Comparison of ENCODE assay signal across 7 worm cellular contexts in the genomic region with DNA sequence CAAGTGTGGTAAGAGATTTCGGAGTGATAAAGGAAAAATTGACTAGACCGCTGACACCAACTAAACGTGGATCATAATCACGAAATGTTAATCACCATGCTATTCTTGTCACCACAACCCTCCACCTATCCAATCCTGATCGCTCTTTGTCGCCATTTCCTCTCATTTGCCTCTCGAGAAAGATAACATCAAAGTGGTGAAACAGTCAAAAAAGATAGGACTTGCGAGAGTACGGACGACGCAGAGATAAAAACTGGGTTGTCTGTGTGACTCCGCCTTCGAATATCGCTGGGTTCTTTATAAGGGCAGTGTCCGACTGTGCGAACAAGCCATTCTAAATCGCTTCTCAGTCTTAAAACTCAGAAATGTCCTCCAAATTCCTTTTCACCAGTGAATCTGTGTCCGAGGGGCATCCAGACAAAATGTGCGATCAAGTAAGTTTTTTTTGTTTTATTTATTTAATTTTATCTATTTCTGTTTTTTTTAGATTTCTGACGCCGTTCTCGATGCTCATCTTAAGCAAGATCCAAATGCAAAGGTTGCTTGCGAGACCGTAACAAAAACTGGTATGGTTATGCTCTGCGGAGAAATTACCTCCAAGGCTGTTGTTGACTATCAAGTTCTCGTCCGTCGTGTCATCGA.
A peak's percentile ranks its signal among the peaks of the same experiment; 100 is the strongest.
TF ChIP-seq lines count a peak whose summit lies in the region.

A gene (plus strand): TSS at position 300 of the 642 bp plus-strand sequence.

TF ChIP-seq in whole organism, L1 larva, 84 proteins besides CTCF, POLR2A, EP300 and RAD21 (continues in another document):
- TF ChIP-seq hlh-17 (GFP tag; optimal IDR thresholded peaks at IDR 0.05; lab: Kevin White, UChicago; ENCODE audit: borderline replicate concordance) (no peak), nhr-85 (tag; lab: Kevin White, UChicago) (peak; percentile 72), nhr-47 (tag; optimal IDR thresholded peaks at IDR 0.05; lab: Kevin White, UChicago) (peak; percentile 23), elt-3 (tag; optimal IDR thresholded peaks at IDR 0.05; lab: Kevin White, UChicago) (peak in 1 of 6 experiments; percentile 59), nhr-71 (tag; optimal IDR thresholded peaks at IDR 0.05; lab: Kevin White, UChicago) (peak; percentile 16), blmp-1 (tag; optimal IDR thresholded peaks at IDR 0.05; lab: Kevin White, UChicago) (peak; percentile 68), lin-14 (GFP tag; optimal IDR thresholded peaks at IDR 0.05; lab: Kevin White, UChicago) (peak; percentile 38), efl-1 (optimal IDR thresholded peaks at IDR 0.05; lab: Kevin White, UChicago) (no peak), efl-1 (GFP tag; optimal IDR thresholded peaks at IDR 0.05 in 1 of 2; lab: Kevin White, UChicago) (peak in 1 of 2 experiments; percentile 8), lin-35 (GFP tag; optimal IDR thresholded peaks at IDR 0.05; lab: Kevin White, UChicago) (peak in 1 of 2 experiments; percentile 39), F16B12.6 (tag; optimal IDR thresholded peaks at IDR 0.05; lab: Kevin White, UChicago) (no peak)

TF ChIP-seq in whole organism, L2 larva, 48 proteins besides CTCF, POLR2A, EP300 and RAD21 (continues in another document):
- TF ChIP-seq sem-4 (tag; optimal IDR thresholded peaks at IDR 0.05; lab: Kevin White, UChicago) = no peak
- TF ChIP-seq dmd-4 (tag; optimal IDR thresholded peaks at IDR 0.05; lab: Kevin White, UChicago) = no peak
- no peak for TF ChIP-seq zag-1 (tag; optimal IDR thresholded peaks at IDR 0.05; lab: Kevin White, UChicago)
- no peak for TF ChIP-seq mab-5 (tag; optimal IDR thresholded peaks at IDR 0.05; lab: Kevin White, UChicago)
- no peak for TF ChIP-seq ztf-4 (tag; optimal IDR thresholded peaks at IDR 0.05; lab: Kevin White, UChicago)
- peak; percentile 10 for TF ChIP-seq egl-27 (tag; optimal IDR thresholded peaks at IDR 0.05; lab: Kevin White, UChicago)
- no peak for TF ChIP-seq lin-39 (tag; optimal IDR thresholded peaks at IDR 0.05; lab: Kevin White, UChicago)
- TF ChIP-seq nhr-25 (tag; optimal IDR thresholded peaks at IDR 0.05; lab: Kevin White, UChicago) = peak; percentile 19
- peak; percentile 71 for TF ChIP-seq fos-1 (tag; optimal IDR thresholded peaks at IDR 0.05; lab: Kevin White, UChicago)
- TF ChIP-seq lin-11 (tag; optimal IDR thresholded peaks at IDR 0.05; lab: Kevin White, UChicago) = no peak
- TF ChIP-seq elt-3 (tag; optimal IDR thresholded peaks at IDR 0.05; lab: Kevin White, UChicago) = no peak
- no peak for TF ChIP-seq peb-1 (tag; optimal IDR thresholded peaks at IDR 0.05; lab: Kevin White, UChicago)
- TF ChIP-seq blmp-1 (tag; optimal IDR thresholded peaks at IDR 0.05; lab: Kevin White, UChicago; ENCODE audit: insufficient read depth) = no peak

TF ChIP-seq in whole organism, L3 larva, 47 proteins besides CTCF, POLR2A, EP300 and RAD21 (continues in another document):
- TF ChIP-seq pqm-1 (tag; optimal IDR thresholded peaks at IDR 0.05; lab: Kevin White, UChicago) (peak; percentile 39), nhr-28 (tag; optimal IDR thresholded peaks at IDR 0.05; lab: Kevin White, UChicago) (no peak), mml-1 (tag; optimal IDR thresholded peaks at IDR 0.05; lab: Kevin White, UChicago) (no peak), ZK546.5 (tag; optimal IDR thresholded peaks at IDR 0.05; lab: Kevin White, UChicago) (no peak), ama-1 (optimal IDR thresholded peaks at IDR 0.05; lab: Kevin White, UChicago) (peak; percentile 59), elt-2 (tag; optimal IDR thresholded peaks at IDR 0.05; lab: Kevin White, UChicago) (peak; percentile 75), daf-12 (tag; optimal IDR thresholded peaks at IDR 0.05; lab: Kevin White, UChicago) (no peak), nhr-76 (tag; optimal IDR thresholded peaks at IDR 0.05; lab: Kevin White, UChicago) (no peak), fkh-10 (GFP tag; optimal IDR thresholded peaks at IDR 0.05; lab: Kevin White, UChicago) (no peak), ceh-9 (tag; optimal IDR thresholded peaks at IDR 0.05; lab: Kevin White, UChicago) (no peak), eor-1 (tag; optimal IDR thresholded peaks at IDR 0.05; lab: Kevin White, UChicago) (no peak), nfya-1 (tag; optimal IDR thresholded peaks at IDR 0.05; lab: Kevin White, UChicago; ENCODE audit: insufficient read depth) (peak; percentile 5)

TF ChIP-seq in whole organism, L4 larva, 104 proteins besides CTCF, POLR2A, EP300 and RAD21 (continues in another document):
- TF ChIP-seq ama-1 (optimal IDR thresholded peaks at IDR 0.05; lab: Kevin White, UChicago) (peak; percentile 85), ctbp-1 (GFP tag; IDR thresholded peaks at IDR 0.05; lab: Robert Waterston, UW) (no peak), hlh-11 (tag; optimal IDR thresholded peaks at IDR 0.05; lab: Kevin White, UChicago) (peak; percentile 55), dmd-6 (GFP tag; IDR thresholded peaks at IDR 0.05; lab: Robert Waterston, UW) (peak; percentile 56), sdz-12 (GFP tag; optimal IDR thresholded peaks at IDR 0.05; lab: Kevin White, UChicago) (no peak), aly-2 (tag; optimal IDR thresholded peaks at IDR 0.05; lab: Kevin White, UChicago) (no peak), nhr-48 (tag; optimal IDR thresholded peaks at IDR 0.05; lab: Kevin White, UChicago) (peak; percentile 4), egl-27 (tag; optimal IDR thresholded peaks at IDR 0.05; lab: Kevin White, UChicago) (no peak), zfp-2 (tag; optimal IDR thresholded peaks at IDR 0.05; lab: Kevin White, UChicago) (no peak), mxl-3 (GFP tag; optimal IDR thresholded peaks at IDR 0.05; lab: Kevin White, UChicago) (peak; percentile 58), nhr-111 (GFP tag; optimal IDR thresholded peaks at IDR 0.05; lab: Kevin White, UChicago) (no peak), gei-8 (GFP tag; optimal IDR thresholded peaks at IDR 0.05; lab: Kevin White, UChicago) (no peak), Y5F2A.4 (GFP tag; optimal IDR thresholded peaks at IDR 0.05; lab: Kevin White, UChicago) (no peak), aha-1 (tag; lab: Kevin White, UChicago) (peak; percentile 58)

TF ChIP-seq in whole organism, late embryonic, 69 proteins besides CTCF, POLR2A, EP300 and RAD21 (continues in another document):
- TF ChIP-seq nfya-1 (tag; optimal IDR thresholded peaks at IDR 0.05; lab: Kevin White, UChicago) (peak; percentile 46), unc-55 (GFP tag; optimal IDR thresholded peaks at IDR 0.05; lab: Kevin White, UChicago) (no peak), pag-3 (tag; optimal IDR thresholded peaks at IDR 0.05; lab: Kevin White, UChicago; ENCODE audit: borderline replicate concordance) (no peak), pqm-1 (tag; optimal IDR thresholded peaks at IDR 0.05; lab: Kevin White, UChicago) (no peak), rnt-1 (tag; optimal IDR thresholded peaks at IDR 0.05; lab: Kevin White, UChicago) (peak; percentile 4), npax-4 (tag; optimal IDR thresholded peaks at IDR 0.05; lab: Kevin White, UChicago) (no peak), ceh-24 (tag; optimal IDR thresholded peaks at IDR 0.05; lab: Kevin White, UChicago) (no peak), sox-4 (tag; optimal IDR thresholded peaks at IDR 0.05; lab: Kevin White, UChicago) (no peak), ets-4 (tag; optimal IDR thresholded peaks at IDR 0.05; lab: Kevin White, UChicago) (no peak), sox-2 (GFP tag; IDR thresholded peaks at IDR 0.05; lab: Robert Waterston, UW) (no peak), sdc-2 (tag; optimal IDR thresholded peaks at IDR 0.05; lab: Kevin White, UChicago) (no peak), Y22D7AL.16 (tag; optimal IDR thresholded peaks at IDR 0.05; lab: Kevin White, UChicago) (no peak), C38D4.7 (GFP tag; optimal IDR thresholded peaks at IDR 0.05; lab: Kevin White, UChicago) (no peak), hlh-13 (GFP tag; optimal IDR thresholded peaks at IDR 0.05; lab: Kevin White, UChicago) (no peak)

TF ChIP-seq in whole organism, mixed stage, embryonic, 35 proteins besides CTCF, POLR2A, EP300 and RAD21:
- TF ChIP-seq mls-2 (tag; optimal IDR thresholded peaks at IDR 0.05; lab: Kevin White, UChicago) = no peak
- no peak for TF ChIP-seq M03D4.4 (tag; optimal IDR thresholded peaks at IDR 0.05; lab: Kevin White, UChicago)
- TF ChIP-seq blmp-1 (tag; optimal IDR thresholded peaks at IDR 0.05; lab: Kevin White, UChicago) = no peak
- no peak for TF ChIP-seq ham-2 (GFP tag; optimal IDR thresholded peaks at IDR 0.05; lab: Kevin White, UChicago)
- TF ChIP-seq tbx-8 (GFP tag; optimal IDR thresholded peaks at IDR 0.05; lab: Kevin White, UChicago) = no peak
- TF ChIP-seq elt-1 (tag; optimal IDR thresholded peaks at IDR 0.05; lab: Kevin White, UChicago; ENCODE audit: borderline replicate concordance, insufficient read depth) = peak; percentile 75

TF ChIP-seq in whole organism, young adult, 124 proteins besides CTCF, POLR2A, EP300 and RAD21:
- TF ChIP-seq hmg-20 (GFP tag; IDR thresholded peaks at IDR 0.05; lab: Robert Waterston, UW) (no peak), ama-1 (optimal IDR thresholded peaks at IDR 0.05; lab: Kevin White, UChicago) (peak; percentile 77), ama-1 (GFP tag; optimal IDR thresholded peaks at IDR 0.05; lab: Kevin White, UChicago) (no peak), egrh-3 (GFP tag; IDR thresholded peaks at IDR 0.05; lab: Robert Waterston, UW) (no peak), nhr-80 (tag; optimal IDR thresholded peaks at IDR 0.05; lab: Kevin White, UChicago) (peak; percentile 8), dox-1 (GFP tag; IDR thresholded peaks at IDR 0.05; lab: Robert Waterston, UW) (0 out of 2 replicates have a peak, but pooled peaks have one; percentile 6), sea-2 (GFP tag; IDR thresholded peaks at IDR 0.05; lab: Robert Waterston, UW) (no peak)
